Worm (Caenorhabditis elegans): Measurements from ENCODE around the gene F09F7.6.

DNA sequence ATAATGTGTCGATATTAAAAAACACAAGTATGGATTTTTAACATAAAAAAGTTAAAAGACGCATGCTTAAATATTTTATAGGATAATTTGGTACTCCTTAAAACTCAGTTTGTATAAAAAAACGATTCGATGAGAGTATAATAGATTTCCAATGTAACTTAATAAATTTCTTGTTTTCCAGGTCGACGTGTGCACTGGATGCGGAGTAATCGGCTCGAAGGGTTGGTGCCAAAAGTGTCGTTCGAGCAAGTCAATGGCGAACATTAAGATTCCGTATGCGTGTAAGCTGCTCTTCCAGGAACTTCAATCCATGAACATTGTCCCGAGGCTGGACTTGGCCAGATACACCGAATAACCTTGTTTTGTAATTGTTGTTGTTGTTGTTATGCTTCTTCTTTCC lies 12.4 kb upstream of the F09F7.6 start:
- no peak for TF ChIP-seq elt-2 (tag; optimal IDR thresholded peaks at IDR 0.05)
- no peak for TF ChIP-seq rnt-1 (tag; optimal IDR thresholded peaks at IDR 0.05)
- TF ChIP-seq ceh-9 (tag; optimal IDR thresholded peaks at IDR 0.05) = no peak
